Worm (Caenorhabditis elegans) whole organism, late embryonic: ENCODE data around the gene lgc-21.

Experiments used
- Y22D7AL.16 ChIP-seq: sonication (generic microtip); optimal IDR thresholded peaks from 2 replicates; lab custom pipeline; 2016; ENCODE audit warnings: missing genetic modification characterization, missing compliant biosample characterization
- ama-1 ChIP-seq: fragments of 150-350 bp; optimal IDR thresholded peaks from 2 replicates; lab custom pipeline; 2014
- dve-1 ChIP-seq: sonication (generic microtip); optimal IDR thresholded peaks from 2 replicates; lab custom pipeline; 2017; ENCODE audit warnings: antibody characterized with exemption, mild to moderate bottlenecking, missing genetic modification characterization, missing compliant biosample characterization
- odd-2 ChIP-seq: sonication (generic microtip); optimal IDR thresholded peaks from 2 replicates; lab custom pipeline; 2017; ENCODE audit warnings: antibody characterized with exemption, mild to moderate bottlenecking, missing genetic modification characterization, missing compliant biosample characterization
- pax-1 ChIP-seq: fragments of 150-350 bp; optimal IDR thresholded peaks from 2 replicates; lab custom pipeline; 2014; ENCODE audit warnings: missing biosample characterization, missing genetic modification characterization
- pha-4 ChIP-seq: fragments of 150-350 bp; optimal IDR thresholded peaks from 2 replicates; lab custom pipeline; 2018; ENCODE audit warnings: missing biosample characterization, missing genetic modification reagents, missing genetic modification characterization
- pqm-1 ChIP-seq: sonication (generic microtip); optimal IDR thresholded peaks from 2 replicates; lab custom pipeline; 2016; ENCODE audit warnings: missing genetic modification characterization, missing compliant biosample characterization
- sox-4 ChIP-seq: sonication (generic microtip); optimal IDR thresholded peaks from 2 replicates; lab custom pipeline; 2017; ENCODE audit warnings: mild to moderate bottlenecking, missing genetic modification characterization, inconsistent platforms, missing compliant biosample characterization
- tbx-2 ChIP-seq: sonication (generic microtip); optimal IDR thresholded peaks from 2 replicates; lab custom pipeline; 2016; ENCODE audit warnings: missing genetic modification characterization, missing compliant biosample characterization

- no peak for TF ChIP-seq pha-4 (tag; lab: Kevin White, UChicago)
- TF ChIP-seq odd-2 (tag; lab: Kevin White, UChicago) = no peak
- TF ChIP-seq pqm-1 (tag; lab: Kevin White, UChicago) = no peak
- no peak for TF ChIP-seq tbx-2 (tag; lab: Kevin White, UChicago)
- TF ChIP-seq Y22D7AL.16 = no peak
- TF ChIP-seq ama-1 (lab: Kevin White, UChicago) = no peak
- TF ChIP-seq sox-4 (tag; lab: Kevin White, UChicago) = no peak
- no peak for TF ChIP-seq pax-1
- TF ChIP-seq dve-1 (tag; lab: Kevin White, UChicago) = no peak
Observed at ce11 chrX:14030524-14030923, 37.3 kb downstream of the lgc-21 start.
